Fruit fly (Drosophila melanogaster) whole organism, embryonic: Measurements from ENCODE around the gene CG14054.

Source experiments
- ATbp ChIP-seq: fragments of 200-800 bp; sonication (Bioruptor generic); optimal IDR thresholded peaks from 2 replicates; lab custom pipeline; 2017; ENCODE audit warnings: missing biosample characterization, mild to moderate bottlenecking, missing genetic modification characterization, missing genetic modification reagents
- Adf1 ChIP-seq: fragments of 200-800 bp; sonication (Bioruptor generic); IDR thresholded peaks from 2 replicates; pipeline ENCODE4 v1.3.6; 2022; ENCODE audit warnings: missing biosample characterization, missing genetic modification characterization
- Atf3 ChIP-seq: fragments of 200-800 bp; sonication (Bioruptor generic); optimal IDR thresholded peaks from 3 replicates; lab custom pipeline; 2016; ENCODE audit warnings: missing biosample characterization, missing genetic modification characterization
- B-H1 ChIP-seq: fragments of 200-800 bp; sonication (Bioruptor generic); IDR thresholded peaks from 3 replicates; pipeline ENCODE4 v1.3.6; 2022; ENCODE audit warnings: missing biosample characterization, missing genetic modification characterization
- Bgb ChIP-seq: fragments of 200-800 bp; sonication (Bioruptor generic); IDR thresholded peaks from 2 replicates; pipeline ENCODE4 v1.3.6; 2022; ENCODE audit warnings: missing biosample characterization, missing genetic modification characterization; ENCODE audit not compliant: partially characterized antibody
- CG10209 ChIP-seq: fragments of 200-800 bp; sonication (Bioruptor generic); optimal IDR thresholded peaks from 3 replicates; lab custom pipeline; 2017; ENCODE audit warnings: missing biosample characterization, mild to moderate bottlenecking, missing genetic modification characterization, missing genetic modification reagents
- CG10321 ChIP-seq: fragments of 200-800 bp; sonication (Bioruptor generic); IDR thresholded peaks from 2 replicates; pipeline ENCODE4 v1.3.6; 2022; ENCODE audit warnings: missing biosample characterization, missing genetic modification characterization
- CG10462 ChIP-seq: fragments of 200-800 bp; sonication (Bioruptor generic); optimal IDR thresholded peaks from 2 replicates; lab custom pipeline; 2016; ENCODE audit warnings: missing biosample characterization, missing genetic modification characterization
- CG10565 ChIP-seq: fragments of 200-800 bp; sonication (Bioruptor generic); optimal IDR thresholded peaks from 3 replicates; lab custom pipeline; 2016; ENCODE audit warnings: missing biosample characterization, mild to moderate bottlenecking, missing genetic modification characterization
- CG13424 ChIP-seq: fragments of 200-800 bp; sonication (Bioruptor generic); optimal IDR thresholded peaks from 2 replicates; lab custom pipeline; 2019; ENCODE audit warnings: missing biosample characterization, mild to moderate bottlenecking, missing genetic modification characterization, moderate library complexity
- CG14050 ChIP-seq: fragments of 200-800 bp; sonication (Bioruptor generic); IDR thresholded peaks from 3 replicates; pipeline ENCODE4 v1.3.6; 2022; ENCODE audit warnings: missing biosample characterization, missing genetic modification characterization
- CG14441 ChIP-seq: fragments of 200-800 bp; sonication (Bioruptor generic); IDR thresholded peaks from 2 replicates; pipeline ENCODE4 v1.3.6; 2022; ENCODE audit warnings: missing biosample characterization, missing genetic modification characterization
- CG17361 ChIP-seq: fragments of 200-800 bp; sonication (Bioruptor generic); IDR thresholded peaks from 3 replicates; pipeline ENCODE4 v1.3.6; 2022; ENCODE audit warnings: missing biosample characterization, missing genetic modification characterization
- CG2875 ChIP-seq: fragments of 200-800 bp; sonication (Bioruptor generic); optimal IDR thresholded peaks from 2 replicates; lab custom pipeline; 2017; ENCODE audit warnings: missing biosample characterization, mild to moderate bottlenecking, missing genetic modification characterization, missing genetic modification reagents
- CG3065 ChIP-seq: fragments of 200-800 bp; sonication (Bioruptor generic); optimal IDR thresholded peaks from 2 replicates; lab custom pipeline; 2016; ENCODE audit warnings: missing biosample characterization, missing genetic modification characterization
- CG42726 ChIP-seq: fragments of 200-800 bp; sonication (Bioruptor generic); IDR thresholded peaks from 2 replicates; pipeline ENCODE4 v1.3.6; 2022; ENCODE audit warnings: missing biosample characterization, missing genetic modification characterization; ENCODE audit not compliant: partially characterized antibody
- CG4360 ChIP-seq: fragments of 200-800 bp; sonication (Bioruptor generic); IDR thresholded peaks from 2 replicates; pipeline ENCODE4 v1.3.6; 2022; ENCODE audit warnings: missing biosample characterization, missing genetic modification characterization
- CG7372 ChIP-seq: fragments of 200-800 bp; sonication (Bioruptor generic); IDR thresholded peaks from 2 replicates; pipeline ENCODE4 v1.3.6; 2022; ENCODE audit warnings: missing biosample characterization, missing genetic modification characterization
- CG7556 ChIP-seq: fragments of 200-800 bp; sonication (Bioruptor generic); optimal IDR thresholded peaks from 2 replicates; lab custom pipeline; 2017; ENCODE audit warnings: missing biosample characterization, mild to moderate bottlenecking, missing genetic modification characterization
- CG7928 ChIP-seq: fragments of 200-800 bp; sonication (Bioruptor generic); optimal IDR thresholded peaks from 2 replicates; lab custom pipeline; 2017; ENCODE audit warnings: missing biosample characterization, mild to moderate bottlenecking, missing genetic modification characterization
- CG8924 ChIP-seq: fragments of 200-800 bp; optimal IDR thresholded peaks from 3 replicates; lab custom pipeline; 2019; ENCODE audit warnings: missing biosample characterization, mild to moderate bottlenecking, missing genetic modification characterization, moderate library complexity
- CG9797 ChIP-seq: fragments of 200-800 bp; sonication (Bioruptor generic); optimal IDR thresholded peaks from 3 replicates; lab custom pipeline; 2018; ENCODE audit warnings: missing biosample characterization, mild to moderate bottlenecking, missing genetic modification characterization
- CoRest ChIP-seq: fragments of 200-800 bp; sonication (Bioruptor generic); optimal IDR thresholded peaks from 3 replicates; lab custom pipeline; 2018; ENCODE audit warnings: missing biosample characterization, mild to moderate bottlenecking, missing genetic modification characterization, moderate library complexity
- D19A ChIP-seq: fragments of 200-800 bp; optimal IDR thresholded peaks from 3 replicates; lab custom pipeline; 2019; ENCODE audit warnings: missing biosample characterization, mild to moderate bottlenecking, missing genetic modification characterization, moderate library complexity
- Dfd ChIP-seq, 2 experiments: fragments of >200 bp; optimal IDR thresholded peaks; 2 replicates each; lab custom pipeline; 2017; ENCODE audit warnings: missing biosample characterization in 2 of 2, missing genetic modification characterization in 2 of 2
- E2f1 ChIP-seq: fragments of 200-800 bp; sonication (Bioruptor generic); IDR thresholded peaks from 2 replicates; pipeline ENCODE4 v1.3.6; 2022; ENCODE audit warnings: missing biosample characterization, missing genetic modification characterization
- Fer2 ChIP-seq: fragments of 200-800 bp; sonication (Bioruptor generic); optimal IDR thresholded peaks from 2 replicates; lab custom pipeline; 2018; ENCODE audit warnings: missing biosample characterization, mild to moderate bottlenecking, missing genetic modification characterization, moderate library complexity
- Hr51 ChIP-seq, 2 experiments: fragments of 200-800 bp; sonication (Bioruptor generic); optimal IDR thresholded peaks; 2 replicates in 1 of 2; 3 replicates in 1 of 2; lab custom pipeline; 2016 to 2018; ENCODE audit warnings: missing biosample characterization in 2 of 2, missing genetic modification characterization in 2 of 2, mild to moderate bottlenecking in 1 of 2, moderate library complexity in 1 of 2
- Lim3 ChIP-seq: fragments of 200-800 bp; sonication (Bioruptor generic); IDR thresholded peaks from 2 replicates; pipeline ENCODE4 v1.3.6; 2022; ENCODE audit warnings: missing biosample characterization, missing genetic modification characterization
- NFAT ChIP-seq: fragments of 200-800 bp; sonication (Bioruptor generic); IDR thresholded peaks from 2 replicates; pipeline ENCODE4 v1.3.6; 2022; ENCODE audit warnings: missing biosample characterization, missing genetic modification characterization
- Optix ChIP-seq: fragments of 200-800 bp; sonication (Bioruptor generic); IDR thresholded peaks from 3 replicates; pipeline ENCODE4 v1.3.6; 2022; ENCODE audit warnings: missing biosample characterization, missing genetic modification characterization
- Ravus ChIP-seq: fragments of 200-800 bp; sonication (Bioruptor generic); IDR thresholded peaks from 2 replicates; pipeline ENCODE4 v1.3.6; 2022; ENCODE audit warnings: missing biosample characterization, missing genetic modification characterization
- cato ChIP-seq: fragments of 200-800 bp; sonication (Bioruptor generic); optimal IDR thresholded peaks from 2 replicates; lab custom pipeline; 2016; ENCODE audit warnings: missing biosample characterization, missing genetic modification characterization, borderline replicate concordance
- chinmo ChIP-seq: fragments of 200-800 bp; sonication (Bioruptor generic); IDR thresholded peaks from 4 replicates; pipeline ENCODE4 v1.3.6; 2022; ENCODE audit warnings: missing biosample characterization, missing genetic modification characterization; ENCODE audit not compliant: partially characterized antibody
- ci ChIP-seq: fragments of 200-800 bp; sonication (Bioruptor generic); IDR thresholded peaks from 3 replicates; pipeline ENCODE4 v1.3.6; 2022; ENCODE audit warnings: missing biosample characterization, missing genetic modification characterization
- esg ChIP-seq: fragments of 200-800 bp; sonication (Bioruptor generic); conservative IDR thresholded peaks from 2 replicates; pipeline ENCODE4 v1.3.6; 2022; ENCODE audit warnings: missing biosample characterization, missing genetic modification characterization
- fd102C ChIP-seq: fragments of 200-800 bp; sonication (Bioruptor generic); optimal IDR thresholded peaks from 2 replicates; lab custom pipeline; 2018; ENCODE audit warnings: missing biosample characterization, mild to moderate bottlenecking, missing genetic modification characterization, moderate library complexity
- kay ChIP-seq: fragments of 200-800 bp; sonication (Bioruptor generic); optimal IDR thresholded peaks from 2 replicates; lab custom pipeline; 2016; ENCODE audit warnings: missing biosample characterization, missing genetic modification characterization
- klu ChIP-seq: fragments of 200-800 bp; sonication (Bioruptor generic); IDR thresholded peaks from 2 replicates; pipeline ENCODE4 v1.3.6; 2022; ENCODE audit warnings: missing biosample characterization, missing genetic modification characterization
- lab ChIP-seq: fragments of 200-800 bp; sonication (Bioruptor generic); optimal IDR thresholded peaks from 3 replicates; lab custom pipeline; 2017; ENCODE audit warnings: missing biosample characterization, missing genetic modification characterization, mild to moderate bottlenecking, moderate library complexity, missing genetic modification reagents
- onecut ChIP-seq: fragments of 200-800 bp; sonication (Bioruptor generic); IDR thresholded peaks from 2 replicates; pipeline ENCODE4 v1.3.6; 2022; ENCODE audit warnings: missing biosample characterization, missing genetic modification characterization
- org-1 ChIP-seq: fragments of 200-800 bp; sonication (Bioruptor generic); optimal IDR thresholded peaks from 2 replicates; lab custom pipeline; 2017; ENCODE audit warnings: missing biosample characterization, missing genetic modification characterization
- pho ChIP-seq: fragments of 200-800 bp; sonication (Bioruptor generic); optimal IDR thresholded peaks from 2 replicates; lab custom pipeline; 2016; ENCODE audit warnings: missing biosample characterization, missing genetic modification characterization
- so ChIP-seq: fragments of 200-800 bp; sonication (Bioruptor generic); IDR thresholded peaks from 3 replicates; pipeline ENCODE4 v1.3.6; 2022; ENCODE audit warnings: missing biosample characterization, missing genetic modification characterization
- sqz ChIP-seq: fragments of 200-800 bp; sonication (Bioruptor generic); optimal IDR thresholded peaks from 3 replicates; lab custom pipeline; 2018; ENCODE audit warnings: missing biosample characterization, mild to moderate bottlenecking, missing genetic modification characterization
- stwl ChIP-seq: fragments of 200-800 bp; sonication (Bioruptor generic); optimal IDR thresholded peaks from 3 replicates; lab custom pipeline; 2018; ENCODE audit warnings: missing biosample characterization, mild to moderate bottlenecking, missing genetic modification characterization, moderate library complexity
- tna ChIP-seq: fragments of 200-800 bp; sonication (Bioruptor generic); IDR thresholded peaks from 2 replicates; pipeline ENCODE4 v1.3.6; 2022; ENCODE audit warnings: missing biosample characterization, missing genetic modification characterization; ENCODE audit not compliant: partially characterized antibody
- tx ChIP-seq: fragments of 200-800 bp; sonication (Bioruptor generic); optimal IDR thresholded peaks from 2 replicates; lab custom pipeline; 2016; ENCODE audit warnings: missing biosample characterization, missing genetic modification characterization
- wor ChIP-seq: fragments of 200-800 bp; sonication (Bioruptor generic); IDR thresholded peaks from 2 replicates; pipeline ENCODE4 v1.3.6; 2022; ENCODE audit warnings: missing biosample characterization, missing genetic modification characterization

The CG14054 gene

DNA sequence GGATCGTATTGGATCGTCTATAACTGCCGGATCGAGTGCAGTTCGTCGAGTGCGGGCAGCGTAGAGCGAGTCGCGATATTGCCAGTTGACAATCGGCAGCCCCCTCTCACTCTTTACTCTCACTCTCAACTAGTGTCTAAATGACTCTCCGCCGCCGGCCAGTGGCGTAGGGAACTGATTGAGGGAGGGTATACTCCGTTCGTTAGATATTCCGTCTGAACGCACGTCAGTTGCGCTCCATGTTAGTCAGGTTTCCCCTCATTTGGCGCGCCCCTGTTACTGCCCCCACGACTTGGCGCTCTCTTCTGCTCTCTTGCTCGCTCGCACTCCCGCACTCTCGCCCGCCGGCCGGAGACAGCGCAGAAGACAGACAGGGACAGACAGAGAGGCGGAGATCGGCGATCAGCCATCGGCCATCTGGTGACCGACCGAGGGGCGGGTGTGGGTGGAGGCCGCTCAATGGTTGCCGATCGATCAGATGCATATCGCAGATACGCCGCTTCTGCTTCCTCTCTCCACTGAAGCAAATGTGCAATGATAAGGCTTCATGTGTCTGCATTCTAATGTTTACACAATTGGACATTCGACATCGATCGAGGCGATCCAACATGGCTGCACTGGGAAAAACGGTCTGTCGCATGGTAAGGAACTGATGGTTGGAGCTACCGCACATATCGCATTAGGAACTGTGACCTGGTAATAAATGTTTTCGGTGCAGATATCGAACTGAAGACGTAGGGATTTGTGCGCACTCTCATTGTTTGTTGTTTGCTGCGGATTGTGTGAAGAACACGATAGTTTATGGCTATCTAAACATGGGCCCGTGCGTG lies 15.9 kb downstream of the CG14054 start, which contains the start of gene moody (continued):
- TF ChIP-seq chinmo (GFP tag; lab: Robert Waterston, UW) (peak; percentile 88; the same call in 1 of the 4 replicates), CG10462 (GFP tag; lab: Kevin White, UChicago) (peak; percentile 89), CG17361 (GFP tag; lab: Robert Waterston, UW) (peak; percentile 93), CG7928 (GFP tag; lab: Kevin White, UChicago) (peak; percentile 79), CG10321 (GFP tag; lab: Robert Waterston, UW) (peak; percentile 87), ci (GFP tag; lab: Robert Waterston, UW) (peak; percentile 99), CG10565 (GFP tag; lab: Kevin White, UChicago) (peak; percentile 70), CG2875 (peak; percentile 93), Dfd (GFP tag; optimal IDR thresholded peaks at IDR 0.05; lab: Kevin White, UChicago) (no peak), CG42726 (GFP tag; lab: Robert Waterston, UW) (no peak), onecut (GFP tag; lab: Robert Waterston, UW) (peak; percentile 97), ATbp (peak; percentile 96), wor (GFP tag; lab: Robert Waterston, UW) (peak; percentile 88), sqz (GFP tag; lab: Kevin White, UChicago) (peak; percentile 63), CG9797 (GFP tag; lab: Kevin White, UChicago) (peak; percentile 35), lab (GFP tag; lab: Kevin White, UChicago) (peak; percentile 99), pho (peak; percentile 98), CG3065 (GFP tag; lab: Kevin White, UChicago) (peak; percentile 90), Ravus (GFP tag; lab: Robert Waterston, UW) (peak; percentile 91), org-1 (GFP tag; lab: Kevin White, UChicago) (peak; percentile 95), tna (GFP tag; lab: Robert Waterston, UW) (no peak), CG10209 (GFP tag; lab: Kevin White, UChicago) (peak; percentile 97), so (peak; percentile 98), CG8924 (tag; lab: Kevin White, UChicago) (peak; percentile 96), CG7372 (GFP tag; lab: Robert Waterston, UW) (peak; percentile 98), klu (peak; percentile 96), stwl (tag; lab: Kevin White, UChicago) (peak; percentile 6), CG7556 (GFP tag; lab: Kevin White, UChicago) (peak; percentile 96), E2f1 (GFP tag; lab: Robert Waterston, UW) (peak; percentile 98), Adf1 (GFP tag; lab: Robert Waterston, UW) (peak; percentile 91), CG13424 (tag; lab: Kevin White, UChicago) (peak; percentile 97), fd102C (GFP tag; lab: Kevin White, UChicago) (peak; percentile 52), CG4360 (peak; percentile 79), Optix (peak; percentile 97), CG14050 (GFP tag; lab: Robert Waterston, UW) (peak; percentile 98), B-H1 (GFP tag; lab: Robert Waterston, UW) (peak; percentile 96), CG14441 (peak; percentile 99), Bgb (GFP tag; lab: Robert Waterston, UW) (peak; percentile 28; the same call in 1 of the 2 replicates), kay (GFP tag; lab: Kevin White, UChicago) (peak; percentile 94), tx (GFP tag; lab: Kevin White, UChicago) (peak; percentile 98), cato (GFP tag; lab: Kevin White, UChicago) (peak; percentile 92), Lim3 (GFP tag; lab: Robert Waterston, UW) (peak; percentile 86), D19A (tag; lab: Kevin White, UChicago) (peak; percentile 91), Atf3 (GFP tag; lab: Kevin White, UChicago) (peak; percentile 95), CoRest (tag; lab: Kevin White, UChicago) (peak; percentile 95), Hr51 (GFP tag; optimal IDR thresholded peaks at IDR 0.05; lab: Kevin White, UChicago) (peak; percentile 92 to 97), NFAT (peak; percentile 100), esg (GFP tag; lab: Robert Waterston, UW) (peak; percentile 95), Fer2 (tag; lab: Kevin White, UChicago) (peak; percentile 96)
